Fruit fly (Drosophila melanogaster) whole organism, embryonic: ENCODE measurements around the gene dbo.

ENCODE experiments used
- Atf6 ChIP-seq: fragments of 200-800 bp; sonication (Bioruptor generic); IDR thresholded peaks from 2 replicates; pipeline ENCODE4 v1.3.6; 2022; ENCODE audit warnings: missing biosample characterization, missing genetic modification characterization
- Awh ChIP-seq: fragments of 200-800 bp; sonication (Bioruptor generic); IDR thresholded peaks from 2 replicates; pipeline ENCODE4, ENCODE4 v1.3.6; 2022; ENCODE audit warnings: missing biosample characterization, missing genetic modification characterization
- B-H2 ChIP-seq: fragments of 200-800 bp; sonication (Bioruptor generic); optimal IDR thresholded peaks from 2 replicates; lab custom pipeline; 2018; ENCODE audit warnings: missing biosample characterization, mild to moderate bottlenecking, missing genetic modification characterization
- CG10209 ChIP-seq: fragments of 200-800 bp; sonication (Bioruptor generic); optimal IDR thresholded peaks from 3 replicates; lab custom pipeline; 2017; ENCODE audit warnings: missing biosample characterization, mild to moderate bottlenecking, missing genetic modification characterization, missing genetic modification reagents
- CG10431 ChIP-seq: fragments of 200-800 bp; sonication (Bioruptor generic); optimal IDR thresholded peaks from 3 replicates; lab custom pipeline; 2018; ENCODE audit warnings: missing biosample characterization, mild to moderate bottlenecking, missing genetic modification characterization
- CG10959 ChIP-seq: fragments of 200-800 bp; sonication (Bioruptor generic); IDR thresholded peaks from 2 replicates; pipeline ENCODE4 v1.3.6; 2022; ENCODE audit warnings: missing biosample characterization, missing genetic modification characterization
- CG11093 ChIP-seq: fragments of 200-800 bp; sonication (Bioruptor generic); IDR thresholded peaks from 3 replicates; pipeline ENCODE4 v1.3.6; 2022; ENCODE audit warnings: missing biosample characterization, missing genetic modification characterization
- CG11723 ChIP-seq: fragments of 200-800 bp; sonication (Bioruptor generic); optimal IDR thresholded peaks from 2 replicates; lab custom pipeline; 2017; ENCODE audit warnings: missing biosample characterization, mild to moderate bottlenecking, missing genetic modification characterization
- CG13624 ChIP-seq: fragments of 200-800 bp; sonication (Bioruptor generic); optimal IDR thresholded peaks from 2 replicates; lab custom pipeline; 2016; ENCODE audit warnings: missing biosample characterization, missing genetic modification characterization
- CG17385 ChIP-seq: fragments of 200-800 bp; sonication (Bioruptor generic); optimal IDR thresholded peaks from 3 replicates; lab custom pipeline; 2018; ENCODE audit warnings: missing biosample characterization, mild to moderate bottlenecking, missing genetic modification characterization
- CG2875 ChIP-seq: fragments of 200-800 bp; sonication (Bioruptor generic); optimal IDR thresholded peaks from 2 replicates; lab custom pipeline; 2017; ENCODE audit warnings: missing biosample characterization, mild to moderate bottlenecking, missing genetic modification characterization, missing genetic modification reagents
- CG3065 ChIP-seq: fragments of 200-800 bp; sonication (Bioruptor generic); optimal IDR thresholded peaks from 2 replicates; lab custom pipeline; 2016; ENCODE audit warnings: missing biosample characterization, missing genetic modification characterization
- CG32772 ChIP-seq: fragments of 200-800 bp; sonication (Bioruptor generic); IDR thresholded peaks from 2 replicates; pipeline ENCODE4 v1.3.6; 2022; ENCODE audit warnings: missing biosample characterization, missing genetic modification characterization
- CG3281 ChIP-seq: fragments of 200-800 bp; sonication (Bioruptor generic); optimal IDR thresholded peaks from 3 replicates; lab custom pipeline; 2017; ENCODE audit warnings: missing biosample characterization, mild to moderate bottlenecking, missing genetic modification characterization
- CG33557 ChIP-seq: fragments of 200-800 bp; sonication (Bioruptor generic); optimal IDR thresholded peaks from 2 replicates; lab custom pipeline; 2019; ENCODE audit warnings: missing biosample characterization, mild to moderate bottlenecking, missing genetic modification characterization, moderate library complexity
- CG34376 ChIP-seq: fragments of 200-800 bp; sonication (Bioruptor generic); optimal IDR thresholded peaks from 2 replicates; lab custom pipeline; 2018; ENCODE audit warnings: missing biosample characterization, mild to moderate bottlenecking, missing genetic modification characterization
- CG4328 ChIP-seq: fragments of 200-800 bp; sonication (Bioruptor generic); optimal IDR thresholded peaks from 3 replicates; lab custom pipeline; 2017; ENCODE audit warnings: missing biosample characterization, missing genetic modification reagents, missing genetic modification characterization
- CG6654 ChIP-seq: fragments of 200-800 bp; sonication (Bioruptor generic); optimal IDR thresholded peaks from 2 replicates; lab custom pipeline; 2017; ENCODE audit warnings: missing biosample characterization, mild to moderate bottlenecking, missing genetic modification characterization
- CG6791 ChIP-seq: fragments of 200-800 bp; sonication (Bioruptor generic); IDR thresholded peaks from 3 replicates; pipeline ENCODE4 v1.3.6; 2022; ENCODE audit warnings: missing biosample characterization, missing genetic modification characterization; ENCODE audit not compliant: partially characterized antibody
- CG8281 ChIP-seq: fragments of 200-800 bp; sonication (Bioruptor generic); optimal IDR thresholded peaks from 2 replicates; lab custom pipeline; 2018; ENCODE audit warnings: missing biosample characterization, mild to moderate bottlenecking, missing genetic modification characterization, moderate library complexity
- CG9932 ChIP-seq: fragments of 200-800 bp; sonication (Bioruptor generic); IDR thresholded peaks from 2 replicates; pipeline ENCODE4 v1.3.6; 2022; ENCODE audit warnings: missing biosample characterization, missing genetic modification characterization
- D19B ChIP-seq: fragments of 200-800 bp; sonication (Bioruptor generic); optimal IDR thresholded peaks from 2 replicates; lab custom pipeline; 2017; ENCODE audit warnings: missing biosample characterization, mild to moderate bottlenecking, missing genetic modification characterization
- Dll ChIP-seq: fragments of 200-800 bp; sonication (Bioruptor generic); IDR thresholded peaks from 4 replicates; pipeline ENCODE4 v1.3.6; 2022; ENCODE audit warnings: missing biosample characterization, missing genetic modification characterization; ENCODE audit not compliant: partially characterized antibody
- Elba2 ChIP-seq: fragments of 200-800 bp; sonication (Bioruptor generic); optimal IDR thresholded peaks from 3 replicates; lab custom pipeline; 2016; ENCODE audit warnings: missing biosample characterization, missing genetic modification characterization
- HLH3B ChIP-seq: fragments of 200-800 bp; sonication (Bioruptor generic); IDR thresholded peaks from 2 replicates; pipeline ENCODE4 v1.3.6; 2022; ENCODE audit warnings: missing biosample characterization, missing genetic modification characterization
- HLH4C ChIP-seq: fragments of 200-800 bp; sonication (Bioruptor generic); IDR thresholded peaks from 3 replicates; pipeline ENCODE4 v1.3.6; 2022; ENCODE audit warnings: missing biosample characterization, missing genetic modification characterization; ENCODE audit not compliant: partially characterized antibody
- HmgZ ChIP-seq: fragments of 200-800 bp; sonication (Bioruptor generic); optimal IDR thresholded peaks from 2 replicates; lab custom pipeline; 2018; ENCODE audit warnings: missing biosample characterization, mild to moderate bottlenecking, missing genetic modification characterization
- Jarid2 ChIP-seq: fragments of 200-800 bp; sonication (Bioruptor generic); optimal IDR thresholded peaks from 3 replicates; lab custom pipeline; 2017; ENCODE audit warnings: mild to moderate bottlenecking, missing biosample characterization, missing genetic modification reagents, missing genetic modification characterization
- Neu2 ChIP-seq: fragments of 200-800 bp; sonication (Bioruptor generic); optimal IDR thresholded peaks from 3 replicates; lab custom pipeline; 2016; ENCODE audit warnings: missing biosample characterization, missing genetic modification characterization, borderline replicate concordance
- PHDP ChIP-seq: fragments of 200-800 bp; sonication (Bioruptor generic); optimal IDR thresholded peaks from 3 replicates; lab custom pipeline; 2018; ENCODE audit warnings: missing biosample characterization, mild to moderate bottlenecking, missing genetic modification characterization, moderate library complexity
- Rfx ChIP-seq: fragments of 200-800 bp; sonication (Bioruptor generic); IDR thresholded peaks from 2 replicates; pipeline ENCODE4 v1.3.6; 2022; ENCODE audit warnings: missing biosample characterization, missing genetic modification characterization
- Sry-δ ChIP-seq: fragments of 200-800 bp; sonication (Bioruptor generic); optimal IDR thresholded peaks from 2 replicates; lab custom pipeline; 2016; ENCODE audit warnings: missing biosample characterization, missing genetic modification characterization
- Usf ChIP-seq: fragments of 200-800 bp; sonication (Bioruptor generic); optimal IDR thresholded peaks from 2 replicates; lab custom pipeline; 2017; ENCODE audit warnings: missing genotype, missing biosample characterization, missing genetic modification characterization
- al ChIP-seq: fragments of 200-800 bp; sonication (Bioruptor generic); IDR thresholded peaks from 2 replicates; pipeline ENCODE4 v1.3.6; 2022; ENCODE audit warnings: missing biosample characterization, missing genetic modification characterization
- az2 ChIP-seq: fragments of 200-800 bp; sonication (Bioruptor generic); optimal IDR thresholded peaks from 3 replicates; lab custom pipeline; 2016; ENCODE audit warnings: missing biosample characterization, missing genetic modification characterization
- cas ChIP-seq: fragments of 200-800 bp; sonication (Bioruptor generic); IDR thresholded peaks from 2 replicates; pipeline ENCODE4 v1.3.6; 2022; ENCODE audit warnings: missing biosample characterization, missing genetic modification characterization
- chn ChIP-seq: fragments of 200-800 bp; sonication (Bioruptor generic); optimal IDR thresholded peaks from 2 replicates; lab custom pipeline; 2016; ENCODE audit warnings: missing biosample characterization, missing genetic modification characterization
- en ChIP-seq: fragments of 200-800 bp; sonication (Bioruptor generic); optimal IDR thresholded peaks from 2 replicates; lab custom pipeline; 2016; ENCODE audit warnings: missing biosample characterization, missing genetic modification characterization
- fd64A ChIP-seq: fragments of 200-800 bp; sonication (Bioruptor generic); optimal IDR thresholded peaks from 3 replicates; lab custom pipeline; 2018; ENCODE audit warnings: missing biosample characterization, mild to moderate bottlenecking, missing genetic modification characterization
- fd96Cb ChIP-seq: fragments of 200-800 bp; sonication (Bioruptor generic); optimal IDR thresholded peaks from 2 replicates; lab custom pipeline; 2018; ENCODE audit warnings: missing biosample characterization, mild to moderate bottlenecking, missing genetic modification characterization, moderate library complexity
- kay ChIP-seq: fragments of 200-800 bp; sonication (Bioruptor generic); optimal IDR thresholded peaks from 2 replicates; lab custom pipeline; 2016; ENCODE audit warnings: missing biosample characterization, missing genetic modification characterization
- luna ChIP-seq: fragments of 200-800 bp; sonication (Bioruptor generic); optimal IDR thresholded peaks from 2 replicates; lab custom pipeline; 2016; ENCODE audit warnings: missing biosample characterization, missing genetic modification characterization
- mirr ChIP-seq: fragments of 200-800 bp; sonication (Bioruptor generic); optimal IDR thresholded peaks from 3 replicates; lab custom pipeline; 2018; ENCODE audit warnings: missing biosample characterization, mild to moderate bottlenecking, missing genetic modification characterization
- otp ChIP-seq: fragments of 200-800 bp; sonication (Bioruptor generic); IDR thresholded peaks from 3 replicates; pipeline ENCODE4, ENCODE4 v1.3.6; 2022; ENCODE audit warnings: missing biosample characterization, missing genetic modification characterization
- toy ChIP-seq: fragments of 200-800 bp; sonication (Bioruptor generic); IDR thresholded peaks from 2 replicates; pipeline ENCODE4 v1.3.6; 2022; ENCODE audit warnings: missing biosample characterization, missing genetic modification characterization
- unc-4 ChIP-seq: fragments of 200-800 bp; sonication (Bioruptor generic); IDR thresholded peaks from 2 replicates; pipeline ENCODE4 v1.3.6; 2022; ENCODE audit warnings: missing biosample characterization, missing genetic modification characterization; ENCODE audit not compliant: partially characterized antibody
- vnd ChIP-seq: fragments of 200-800 bp; sonication (Bioruptor generic); IDR thresholded peaks from 3 replicates; pipeline ENCODE4 v1.3.6; 2022; ENCODE audit warnings: missing biosample characterization, missing genetic modification characterization; ENCODE audit not compliant: partially characterized antibody
- vvl ChIP-seq: fragments of 200-800 bp; sonication (Bioruptor generic); IDR thresholded peaks from 2 replicates; pipeline ENCODE4 v1.3.6; 2022; ENCODE audit warnings: missing biosample characterization, missing genetic modification characterization
- z ChIP-seq: fragments of 200-800 bp; sonication (Bioruptor generic); IDR thresholded peaks from 3 replicates; pipeline ENCODE4 v1.3.6; 2022; ENCODE audit warnings: missing biosample characterization, missing genetic modification characterization

The dbo gene

dm6 chr3L:15826347-15826984, at the start of gene dbo, which contains the start of gene DCP2 (continued):
- no peak for TF ChIP-seq CG10959 (GFP tag; lab: Robert Waterston, UW)
- peak; percentile 65 for TF ChIP-seq CG10209 (GFP tag; lab: Kevin White, UChicago)
- TF ChIP-seq toy, result peak; percentile 56
- TF ChIP-seq az2 (GFP tag; lab: Kevin White, UChicago), result peak; percentile 74
- TF ChIP-seq Usf (GFP tag; lab: Kevin White, UChicago), result no peak
- no peak for TF ChIP-seq z
- TF ChIP-seq CG13624 (GFP tag; lab: Kevin White, UChicago), result no peak
- peak; percentile 64 for TF ChIP-seq PHDP (tag; lab: Kevin White, UChicago)
- no peak for TF ChIP-seq CG8281 (tag; lab: Kevin White, UChicago)
- TF ChIP-seq fd64A, result no peak
- peak; percentile 56 for TF ChIP-seq CG4328 (GFP tag; lab: Kevin White, UChicago)
- TF ChIP-seq CG11093 (GFP tag; lab: Robert Waterston, UW), result peak; percentile 35; the same call in 1 of the 3 replicates
- no peak for TF ChIP-seq Awh
- peak; percentile 60 for TF ChIP-seq CG3281 (GFP tag; lab: Kevin White, UChicago)
- peak; percentile 58 for TF ChIP-seq D19B (GFP tag; lab: Kevin White, UChicago)
- TF ChIP-seq Rfx, result peak; percentile 76
- TF ChIP-seq vnd (GFP tag; lab: Robert Waterston, UW), result peak; percentile 85
- peak; percentile 50 for TF ChIP-seq fd96Cb
- TF ChIP-seq CG10431 (GFP tag; lab: Kevin White, UChicago), result peak; percentile 43
- no peak for TF ChIP-seq Elba2 (GFP tag; lab: Kevin White, UChicago)
- no peak for TF ChIP-seq Neu2 (GFP tag; lab: Kevin White, UChicago)
- TF ChIP-seq CG34376 (GFP tag; lab: Kevin White, UChicago), result no peak
- peak; percentile 5 for TF ChIP-seq mirr (GFP tag; lab: Kevin White, UChicago)
- TF ChIP-seq Atf6, result peak; percentile 51; the same call in 1 of the 2 replicates
- TF ChIP-seq CG2875 (GFP tag; lab: Kevin White, UChicago), result no peak
- TF ChIP-seq luna (GFP tag; lab: Kevin White, UChicago), result no peak
- peak; percentile 82 for TF ChIP-seq CG6791
- TF ChIP-seq Dll (GFP tag; lab: Robert Waterston, UW), result peak; percentile 87
- TF ChIP-seq CG17385 (GFP tag; lab: Kevin White, UChicago), result peak; percentile 56
- TF ChIP-seq HLH4C (GFP tag; lab: Robert Waterston, UW), result peak; percentile 75; the same call in 2 of the 3 replicates
- TF ChIP-seq Jarid2 (GFP tag; lab: Kevin White, UChicago), result no peak
- TF ChIP-seq unc-4, result peak; percentile 81
- TF ChIP-seq HLH3B, result peak; percentile 40; the same call in 1 of the 2 replicates
- 0 out of 3 replicates have a peak, but pooled peaks have one; percentile 28 for TF ChIP-seq otp
- TF ChIP-seq CG33557 (GFP tag; lab: Kevin White, UChicago), result peak; percentile 32
- TF ChIP-seq CG6654 (GFP tag; lab: Kevin White, UChicago), result no peak
- TF ChIP-seq chn (GFP tag; lab: Kevin White, UChicago), result peak; percentile 21
- peak; percentile 91 for TF ChIP-seq CG9932
- TF ChIP-seq B-H2 (GFP tag; lab: Kevin White, UChicago), result peak; percentile 81
- TF ChIP-seq HmgZ (tag; lab: Kevin White, UChicago), result no peak
- TF ChIP-seq kay (GFP tag; lab: Kevin White, UChicago), result no peak
- peak; percentile 74; the same call in 1 of the 2 replicates for TF ChIP-seq vvl
- no peak for TF ChIP-seq en
- peak; percentile 71 for TF ChIP-seq al
- no peak for TF ChIP-seq CG32772 (GFP tag; lab: Robert Waterston, UW)
- peak; percentile 34 for TF ChIP-seq CG11723 (GFP tag; lab: Kevin White, UChicago)
- peak; percentile 13; the same call in 1 of the 2 replicates for TF ChIP-seq cas (GFP tag; lab: Robert Waterston, UW)
- TF ChIP-seq Sry-δ (GFP tag; lab: Kevin White, UChicago), result peak; percentile 90
- no peak for TF ChIP-seq CG3065 (GFP tag; lab: Kevin White, UChicago)
